Worm (Caenorhabditis elegans): Measurements from ENCODE around the gene Y38F2AL.12.

DNA sequence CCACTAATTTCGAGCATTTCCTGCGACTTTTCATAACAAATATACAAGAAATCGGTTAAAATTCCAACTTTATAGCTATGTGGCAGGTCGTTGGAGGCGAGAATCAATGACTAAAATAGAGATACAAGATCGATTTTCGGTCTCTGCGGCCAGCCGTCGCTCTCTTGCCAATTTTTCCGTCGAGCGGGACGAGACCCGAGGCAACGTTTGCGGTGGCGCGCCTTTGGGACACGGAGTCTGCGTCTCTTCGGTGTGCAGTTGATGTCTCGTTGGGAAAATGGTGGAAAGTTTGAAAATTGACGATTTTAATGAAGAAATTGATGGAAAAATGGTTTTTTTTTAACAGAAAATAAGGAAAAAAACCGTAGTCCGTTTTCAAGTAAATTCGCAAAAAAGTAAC lies 423 bp downstream of the Y38F2AL.12 start:
- TF ChIP-seq snpc-4 (GFP tag; optimal IDR thresholded peaks at IDR 0.05): no peak
- TF ChIP-seq snpc-4 (tag; optimal IDR thresholded peaks at IDR 0.05): peak in 2 of 4 experiments; percentile 22 to 34
- no peak for TF ChIP-seq nfya-1 (tag; optimal IDR thresholded peaks at IDR 0.05; ENCODE audit: borderline replicate concordance, insufficient read depth)
- TF ChIP-seq ets-4 (GFP tag; optimal IDR thresholded peaks at IDR 0.05): peak; percentile 71
- no peak for TF ChIP-seq fkh-3 (tag; optimal IDR thresholded peaks at IDR 0.05)
- TF ChIP-seq pha-4 (tag; optimal IDR thresholded peaks at IDR 0.05): no peak
- TF ChIP-seq B0261.1 (tag; optimal IDR thresholded peaks at IDR 0.05): no peak

Data from whole organism, young adult.